Worm (Caenorhabditis elegans) whole organism, young adult: ENCODE measurements around the gene hsp-43.
A peak's percentile ranks its signal among the peaks of the same experiment; 100 is the strongest.

Experiments
- B0336.3 ChIP-seq: fragments of 200-800 bp; sonication (Bioruptor generic); IDR thresholded peaks from 2 replicates; pipeline ENCODE4 v1.3.6; 2022; ENCODE audit warnings: missing genetic modification characterization, missing compliant biosample characterization
- C06A6.2 ChIP-seq: fragments of 200-800 bp; sonication (Bioruptor generic); conservative IDR thresholded peaks from 2 replicates; pipeline ENCODE4 v1.3.6; 2022; ENCODE audit warnings: missing genetic modification characterization, missing compliant biosample characterization
- D2030.7 ChIP-seq: fragments of 200-800 bp; sonication (Bioruptor generic); IDR thresholded peaks from 2 replicates; pipeline ENCODE4 v1.3.6; 2022; ENCODE audit warnings: missing genetic modification reagents, missing genetic modification characterization, missing compliant biosample characterization
- F10E7.11 ChIP-seq: sonication (generic microtip); optimal IDR thresholded peaks from 2 replicates; lab custom pipeline; 2017; ENCODE audit warnings: mild to moderate bottlenecking, missing genetic modification characterization, moderate library complexity, missing compliant biosample characterization
- F22D6.2 ChIP-seq: sonication (generic microtip); optimal IDR thresholded peaks from 2 replicates; lab custom pipeline; 2016; ENCODE audit warnings: mild to moderate bottlenecking, missing genetic modification characterization, missing compliant biosample characterization
- F57A8.1 ChIP-seq: fragments of 200-800 bp; sonication (Bioruptor generic); optimal IDR thresholded peaks from 2 replicates; lab custom pipeline; 2018; ENCODE audit warnings: mild to moderate bottlenecking, missing genetic modification characterization, moderate library complexity, missing compliant biosample characterization
- F57C9.4 ChIP-seq: sonication (generic microtip); optimal IDR thresholded peaks from 2 replicates; lab custom pipeline; 2017; ENCODE audit warnings: mild to moderate bottlenecking, missing genetic modification characterization, missing compliant biosample characterization
- K11D2.4 ChIP-seq: fragments of 200-800 bp; sonication (Bioruptor generic); IDR thresholded peaks from 2 replicates; pipeline ENCODE4 v1.3.6; 2022; ENCODE audit warnings: missing genetic modification reagents, missing genetic modification characterization, missing compliant biosample characterization
- T07F8.4 ChIP-seq: sonication (generic microtip); optimal IDR thresholded peaks from 2 replicates; lab custom pipeline; 2016; ENCODE audit warnings: mild to moderate bottlenecking, missing genetic modification characterization, moderate library complexity, missing compliant biosample characterization
- T26A5.8 ChIP-seq: sonication (generic microtip); optimal IDR thresholded peaks from 2 replicates; lab custom pipeline; 2016; ENCODE audit warnings: missing genetic modification characterization, missing compliant biosample characterization
- Y53G8AR.9 ChIP-seq: fragments of 200-800 bp; sonication (Bioruptor generic); conservative IDR thresholded peaks from 2 replicates; pipeline ENCODE4 v1.3.6; 2022; ENCODE audit warnings: missing genetic modification reagents, missing genetic modification characterization, missing compliant biosample characterization
- Y67H2A.10 ChIP-seq: fragments of 200-800 bp; sonication (Bioruptor generic); conservative IDR thresholded peaks from 2 replicates; pipeline ENCODE4 v1.3.6; 2022; ENCODE audit warnings: missing genetic modification reagents, missing genetic modification characterization, missing compliant biosample characterization
- Y79H2A.3 ChIP-seq: fragments of 200-800 bp; sonication (Bioruptor generic); conservative IDR thresholded peaks from 2 replicates; pipeline ENCODE4 v1.3.6; 2022; ENCODE audit warnings: missing genetic modification reagents, missing genetic modification characterization, missing compliant biosample characterization
- Y95B8A.8 ChIP-seq: fragments of 200-800 bp; sonication (Bioruptor generic); IDR thresholded peaks from 2 replicates; pipeline ENCODE4 v1.3.6; 2022; ENCODE audit warnings: missing genetic modification reagents, missing genetic modification characterization, missing compliant biosample characterization
- aptf-2 ChIP-seq: fragments of 200-800 bp; sonication (Bioruptor generic); conservative IDR thresholded peaks from 2 replicates; pipeline ENCODE4 v1.3.6; 2022; ENCODE audit warnings: missing genetic modification reagents, missing genetic modification characterization, missing compliant biosample characterization
- attf-3 ChIP-seq: fragments of 200-800 bp; sonication (Bioruptor generic); conservative IDR thresholded peaks from 2 replicates; pipeline ENCODE4 v1.3.6; 2022; ENCODE audit warnings: missing genetic modification reagents, missing genetic modification characterization, missing compliant biosample characterization
- ceh-100 ChIP-seq: fragments of 200-800 bp; sonication (Bioruptor generic); IDR thresholded peaks from 2 replicates; pipeline ENCODE4 v1.3.6; 2022; ENCODE audit warnings: missing genetic modification reagents, missing genetic modification characterization, missing compliant biosample characterization
- die-1 ChIP-seq: sonication (generic microtip); optimal IDR thresholded peaks from 2 replicates; lab custom pipeline; 2016; ENCODE audit warnings: missing genotype, mild to moderate bottlenecking, missing genetic modification characterization, missing compliant biosample characterization
- efl-1 ChIP-seq: fragments of 150-350 bp; optimal IDR thresholded peaks from 2 replicates; lab custom pipeline; 2014; ENCODE audit warnings: missing biosample characterization, missing genetic modification reagents, missing genetic modification characterization
- egl-18 ChIP-seq: fragments of 200-800 bp; sonication (Bioruptor generic); IDR thresholded peaks from 2 replicates; pipeline ENCODE4 v1.3.6; 2022; ENCODE audit warnings: missing genetic modification reagents, missing genetic modification characterization, missing compliant biosample characterization
- ets-4 ChIP-seq: fragments of 200-800 bp; sonication (Bioruptor generic); optimal IDR thresholded peaks from 2 replicates; lab custom pipeline; 2018; ENCODE audit warnings: mild to moderate bottlenecking, missing genetic modification characterization, missing compliant biosample characterization
- fkh-3 ChIP-seq: sonication (generic microtip); optimal IDR thresholded peaks from 2 replicates; lab custom pipeline; 2016; ENCODE audit warnings: mild to moderate bottlenecking, missing genetic modification characterization, missing compliant biosample characterization
- gei-17 ChIP-seq: fragments of 200-800 bp; sonication (Bioruptor generic); optimal IDR thresholded peaks from 2 replicates; lab custom pipeline; 2018; ENCODE audit warnings: mild to moderate bottlenecking, missing genetic modification characterization, missing compliant biosample characterization
- him-1 ChIP-seq: sonication (generic microtip); optimal IDR thresholded peaks from 2 replicates; lab custom pipeline; 2016; ENCODE audit warnings: missing genotype, missing genetic modification reagents, missing genetic modification characterization, missing compliant biosample characterization
- lag-1 ChIP-seq: fragments of 200-800 bp; sonication (Bioruptor generic); IDR thresholded peaks from 2 replicates; pipeline ENCODE4 v1.3.6; 2022; ENCODE audit warnings: missing genetic modification reagents, missing genetic modification characterization, missing compliant biosample characterization
- let-607 ChIP-seq, 2 experiments: fragments of 200-800 bp in 1 of 2; sonication (Bioruptor generic) in 1 of 2; sonication (generic microtip) in 1 of 2; optimal IDR thresholded peaks; 2 replicates each; lab custom pipeline; 2016 to 2018; ENCODE audit warnings: mild to moderate bottlenecking in 2 of 2, missing compliant biosample characterization in 2 of 2, missing genetic modification characterization in 2 of 2, moderate library complexity in 2 of 2, missing genotype in 1 of 2
- lin-26 ChIP-seq: fragments of 200-800 bp; sonication (Bioruptor generic); IDR thresholded peaks from 2 replicates; pipeline ENCODE4 v1.3.6; 2022; ENCODE audit warnings: missing genetic modification reagents, missing genetic modification characterization, missing compliant biosample characterization
- lin-35 ChIP-seq, 3 experiments: fragments of 150-350 bp in 2 of 3; sonication (generic microtip) in 1 of 3; optimal IDR thresholded peaks; 2 replicates each; lab custom pipeline; 2014 to 2018; ENCODE audit warnings: missing biosample characterization in 3 of 3, missing genetic modification characterization in 3 of 3, missing genetic modification reagents in 3 of 3
- lsy-27 ChIP-seq: sonication (generic microtip); optimal IDR thresholded peaks from 2 replicates; lab custom pipeline; 2017; ENCODE audit warnings: missing genetic modification characterization, mild to moderate bottlenecking, missing compliant biosample characterization, antibody characterized with exemption, missing genotype, borderline replicate concordance; ENCODE audit not compliant: insufficient read depth
- madf-10 ChIP-seq: sonication (generic microtip); optimal IDR thresholded peaks from 2 replicates; lab custom pipeline; 2016; ENCODE audit warnings: mild to moderate bottlenecking, missing genetic modification characterization, missing compliant biosample characterization
- madf-8 ChIP-seq: fragments of 200-800 bp; sonication (Bioruptor generic); conservative IDR thresholded peaks from 2 replicates; pipeline ENCODE4 v1.3.6; 2022; ENCODE audit warnings: missing genetic modification reagents, missing genetic modification characterization, missing compliant biosample characterization
- nfya-2 ChIP-seq: fragments of 200-800 bp; sonication (Bioruptor generic); IDR thresholded peaks from 2 replicates; pipeline ENCODE4 v1.3.6; 2022; ENCODE audit warnings: missing genetic modification reagents, missing genetic modification characterization, missing compliant biosample characterization
- nhr-90 ChIP-seq: sonication (generic microtip); optimal IDR thresholded peaks from 2 replicates; lab custom pipeline; 2016; ENCODE audit warnings: missing genotype, mild to moderate bottlenecking, missing genetic modification characterization, missing compliant biosample characterization
- pha-4 ChIP-seq: fragments of 150-350 bp; sonication (generic microtip); optimal IDR thresholded peaks from 2 replicates; lab custom pipeline; 2014; ENCODE audit warnings: missing biosample characterization, missing genetic modification reagents, missing genetic modification characterization
- rcor-1 ChIP-seq: fragments of 200-800 bp; sonication (Bioruptor generic); IDR thresholded peaks from 2 replicates; pipeline ENCODE4 v1.3.6; 2022; ENCODE audit warnings: missing genetic modification reagents, missing genetic modification characterization, missing compliant biosample characterization
- snpc-1.1 ChIP-seq: sonication (generic microtip); optimal IDR thresholded peaks from 2 replicates; lab custom pipeline; 2017; ENCODE audit warnings: missing genetic modification characterization, mild to moderate bottlenecking, missing compliant biosample characterization, antibody characterized with exemption, moderate library complexity, missing genotype, missing genetic modification reagents; ENCODE audit not compliant: insufficient read depth
- somi-1 ChIP-seq: fragments of 200-800 bp; sonication (Bioruptor generic); optimal IDR thresholded peaks from 2 replicates; lab custom pipeline; 2018; ENCODE audit warnings: mild to moderate bottlenecking, missing genetic modification characterization, missing compliant biosample characterization
- tbp1 ChIP-seq: fragments of 200-800 bp; sonication (Bioruptor generic); optimal IDR thresholded peaks from 2 replicates; lab custom pipeline; 2018; ENCODE audit warnings: mild to moderate bottlenecking, missing genetic modification characterization, missing compliant biosample characterization
- tbx-9 ChIP-seq: sonication (generic microtip); optimal IDR thresholded peaks from 2 replicates; lab custom pipeline; 2016; ENCODE audit warnings: borderline replicate concordance, missing genetic modification characterization, inconsistent platforms, missing compliant biosample characterization
- xnd-1 ChIP-seq: sonication (generic microtip); optimal IDR thresholded peaks from 2 replicates; lab custom pipeline; 2016; ENCODE audit warnings: missing genotype, missing genetic modification reagents, missing genetic modification characterization, missing compliant biosample characterization
- zfh-2 ChIP-seq: fragments of 200-800 bp; sonication (Bioruptor generic); conservative IDR thresholded peaks from 2 replicates; pipeline ENCODE4 v1.3.6; 2022; ENCODE audit warnings: missing genetic modification reagents, missing genetic modification characterization, missing compliant biosample characterization
- zim-3 ChIP-seq: sonication (generic microtip); optimal IDR thresholded peaks from 2 replicates; lab custom pipeline; 2017; ENCODE audit warnings: mild to moderate bottlenecking, missing genetic modification characterization, moderate library complexity, missing compliant biosample characterization
- ztf-25 ChIP-seq: fragments of 200-800 bp; sonication (Bioruptor generic); IDR thresholded peaks from 2 replicates; pipeline ENCODE4 v1.3.6; 2022; ENCODE audit warnings: missing genetic modification reagents, missing genetic modification characterization, missing compliant biosample characterization
- ztf-26 ChIP-seq: sonication (generic microtip); optimal IDR thresholded peaks from 2 replicates; lab custom pipeline; 2017; ENCODE audit warnings: missing genetic modification characterization, missing compliant biosample characterization
- ztf-28 ChIP-seq: fragments of 200-800 bp; sonication (Bioruptor generic); IDR thresholded peaks from 2 replicates; pipeline ENCODE4 v1.3.6; 2022; ENCODE audit warnings: missing genetic modification reagents, missing genetic modification characterization, missing compliant biosample characterization
- ztf-3 ChIP-seq: fragments of 200-800 bp; sonication (Bioruptor generic); optimal IDR thresholded peaks from 2 replicates; lab custom pipeline; 2018; ENCODE audit warnings: mild to moderate bottlenecking, missing genetic modification characterization, missing compliant biosample characterization
- ztf-6 ChIP-seq: fragments of 200-800 bp; sonication (Bioruptor generic); IDR thresholded peaks from 2 replicates; pipeline ENCODE4 v1.3.6; 2022; ENCODE audit warnings: missing genetic modification reagents, missing genetic modification characterization, missing compliant biosample characterization

Gene hsp-43

DNA sequence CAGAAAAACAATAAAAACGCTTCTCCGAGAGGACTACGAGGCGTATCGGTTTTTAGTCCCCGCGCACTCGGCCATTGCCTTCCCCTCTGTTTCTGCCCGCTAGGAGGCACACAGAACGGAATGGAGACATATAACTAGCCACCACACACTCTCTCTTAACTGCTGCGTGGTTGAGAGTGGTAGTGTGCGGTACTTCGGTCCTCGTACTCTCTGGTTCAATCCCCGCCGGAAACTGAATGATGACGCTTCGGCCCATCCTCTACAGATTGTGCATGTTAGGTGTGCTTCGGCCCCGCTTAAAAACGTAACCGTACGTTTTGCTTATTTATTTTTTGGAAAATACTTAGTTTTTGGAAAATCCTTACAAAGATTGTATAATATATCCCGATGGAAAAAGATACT is 27.7 kb downstream of the hsp-43 start, which contains the start of gene T13C5.6 (continued):
- TF ChIP-seq lsy-27, result peak; percentile 30
- TF ChIP-seq Y53G8AR.9, result peak; percentile 72; the same call in 1 of the 2 replicates
- TF ChIP-seq him-1 (tag; lab: Kevin White, UChicago), result peak; percentile 49
- peak; percentile 80 for TF ChIP-seq ztf-26
- TF ChIP-seq pha-4, result no peak
- TF ChIP-seq nhr-90 (tag; lab: Kevin White, UChicago), result peak; percentile 91
- TF ChIP-seq C06A6.2 (GFP tag; lab: Robert Waterston, UW), result peak; percentile 75; the same call in 1 of the 2 replicates
- TF ChIP-seq F22D6.2 (tag; lab: Kevin White, UChicago), result peak; percentile 83
- no peak for TF ChIP-seq xnd-1 (tag; lab: Kevin White, UChicago)
- peak; percentile 83 for TF ChIP-seq aptf-2 (GFP tag; lab: Robert Waterston, UW)
- TF ChIP-seq F10E7.11 (tag; lab: Kevin White, UChicago), result no peak
- TF ChIP-seq die-1 (tag; lab: Kevin White, UChicago), result peak; percentile 88
- TF ChIP-seq efl-1 (GFP tag; lab: Kevin White, UChicago), result no peak
- TF ChIP-seq madf-10, result peak; percentile 85
- peak; percentile 85; the same call in 1 of the 2 replicates for TF ChIP-seq B0336.3 (GFP tag; lab: Robert Waterston, UW)
- peak; percentile 80 to 84 for TF ChIP-seq let-607 (tag; optimal IDR thresholded peaks at IDR 0.05; lab: Kevin White, UChicago)
- no peak for TF ChIP-seq madf-8 (GFP tag; lab: Robert Waterston, UW)
- peak; percentile 65; the same call in 1 of the 2 replicates for TF ChIP-seq egl-18
- peak; percentile 91 for TF ChIP-seq F57C9.4
- no peak; the same call in 1 of the 2 replicates for TF ChIP-seq attf-3 (GFP tag; lab: Robert Waterston, UW)
- TF ChIP-seq zim-3, result peak; percentile 88
- peak; percentile 48; the same call in 1 of the 2 replicates for TF ChIP-seq ceh-100 (GFP tag; lab: Robert Waterston, UW)
- TF ChIP-seq snpc-1.1 (tag; lab: Kevin White, UChicago), result no peak
- TF ChIP-seq somi-1, result peak; percentile 90
- peak; percentile 92 for TF ChIP-seq tbp1
- peak; percentile 83 for TF ChIP-seq T07F8.4 (tag; lab: Kevin White, UChicago)
- TF ChIP-seq D2030.7, result peak; percentile 43; the same call in 1 of the 2 replicates
- peak; percentile 33 for TF ChIP-seq ztf-3 (GFP tag; lab: Kevin White, UChicago)
- TF ChIP-seq fkh-3 (tag; lab: Kevin White, UChicago), result peak; percentile 76
- no peak for TF ChIP-seq T26A5.8 (tag; lab: Kevin White, UChicago)
- TF ChIP-seq rcor-1 (GFP tag; lab: Robert Waterston, UW), result peak; percentile 89
- peak; percentile 75; the same call in 1 of the 2 replicates for TF ChIP-seq K11D2.4 (GFP tag; lab: Robert Waterston, UW)
- no peak for TF ChIP-seq lag-1
- 0 out of 2 replicates have a peak, but pooled peaks have one; percentile 44 for TF ChIP-seq ztf-28 (GFP tag; lab: Robert Waterston, UW)
- TF ChIP-seq Y95B8A.8 (GFP tag; lab: Robert Waterston, UW), result 0 out of 2 replicates have a peak, but pooled peaks have one; percentile 48
- TF ChIP-seq lin-26 (GFP tag; lab: Robert Waterston, UW), result peak; percentile 78
- TF ChIP-seq gei-17 (GFP tag; lab: Kevin White, UChicago), result peak; percentile 87
- TF ChIP-seq nfya-2, result 0 out of 2 replicates have a peak, but pooled peaks have one; percentile 37
- TF ChIP-seq tbx-9 (tag; lab: Kevin White, UChicago), result peak; percentile 74
- peak; percentile 66; the same call in 1 of the 2 replicates for TF ChIP-seq Y79H2A.3 (GFP tag; lab: Robert Waterston, UW)
- peak; percentile 77 for TF ChIP-seq F57A8.1 (GFP tag; lab: Kevin White, UChicago)
- TF ChIP-seq lin-35 (GFP tag; optimal IDR thresholded peaks at IDR 0.05; lab: Kevin White, UChicago), result peak in 1 of 3 experiments; percentile 58
- TF ChIP-seq zfh-2 (GFP tag; lab: Robert Waterston, UW), result peak; percentile 89
- peak; percentile 87 for TF ChIP-seq ztf-25 (GFP tag; lab: Robert Waterston, UW)
- TF ChIP-seq ets-4 (GFP tag; lab: Kevin White, UChicago), result peak; percentile 90
- 0 out of 2 replicates have a peak, but pooled peaks have one; percentile 26 for TF ChIP-seq Y67H2A.10
- 0 out of 2 replicates have a peak, but pooled peaks have one; percentile 58 for TF ChIP-seq ztf-6
